Worm (Caenorhabditis elegans) whole organism, L3 larva: ENCODE results near the gene str-60.

Experiments used
- elt-3 ChIP-seq, 3 experiments: fragments of 150-350 bp in 1 of 3; sonication (generic microtip) in 2 of 3; optimal IDR thresholded peaks; 2 replicates in 2 of 3; 4 replicates in 1 of 3; lab custom pipeline; 2014 to 2017; ENCODE audit warnings: missing biosample characterization in 3 of 3, missing genetic modification characterization in 3 of 3
- hmg-11 ChIP-seq: sonication (generic microtip); optimal IDR thresholded peaks from 2 replicates; lab custom pipeline; 2016; ENCODE audit warnings: missing genetic modification characterization, missing compliant biosample characterization
- mdl-1 ChIP-seq: fragments of 150-350 bp; optimal IDR thresholded peaks from 2 replicates; lab custom pipeline; 2014; ENCODE audit warnings: missing biosample characterization, missing genetic modification characterization
- nhr-237 ChIP-seq: fragments of 150-350 bp; optimal IDR thresholded peaks from 2 replicates; lab custom pipeline; 2014; ENCODE audit warnings: missing biosample characterization, missing genetic modification characterization
- nhr-25 ChIP-seq: sonication (generic microtip); optimal IDR thresholded peaks from 2 replicates; lab custom pipeline; 2017; ENCODE audit warnings: missing biosample characterization, missing genetic modification characterization
- pha-4 ChIP-seq: fragments of 150-350 bp; optimal IDR thresholded peaks from 2 replicates; lab custom pipeline; 2014; ENCODE audit warnings: missing biosample characterization, missing genetic modification reagents, missing genetic modification characterization
- snpc-4 ChIP-seq: fragments of 150-350 bp; optimal IDR thresholded peaks from 2 replicates; lab custom pipeline; 2014; ENCODE audit warnings: missing biosample characterization, missing genetic modification characterization
- unc-62 ChIP-seq: fragments of 150-350 bp; sonication (generic microtip); optimal IDR thresholded peaks from 4 replicates; lab custom pipeline; 2014; ENCODE audit warnings: missing biosample characterization, missing genetic modification reagents, missing genetic modification characterization

ce11 chrV:15870356-15870755 lies 27.4 kb upstream of the str-60 start, which contains the start of gene str-57:
- TF ChIP-seq pha-4: no peak
- TF ChIP-seq snpc-4 (tag; lab: Kevin White, UChicago): no peak
- no peak for TF ChIP-seq unc-62 (GFP tag; lab: Kevin White, UChicago)
- no peak for TF ChIP-seq elt-3 (tag; optimal IDR thresholded peaks at IDR 0.05; lab: Kevin White, UChicago)
- TF ChIP-seq nhr-237 (tag; lab: Kevin White, UChicago): no peak
- no peak for TF ChIP-seq mdl-1 (tag; lab: Kevin White, UChicago)
- no peak for TF ChIP-seq hmg-11 (tag; lab: Kevin White, UChicago)
- TF ChIP-seq nhr-25 (tag; lab: Kevin White, UChicago): no peak
